Fruit fly (Drosophila melanogaster) whole organism, adult: ENCODE measurements around the gene mRNA-cap.

Source experiments
- CG1620 ChIP-seq: fragments of 200-800 bp; sonication (Bioruptor generic); optimal IDR thresholded peaks from 2 replicates; lab custom pipeline; 2016; ENCODE audit warnings: missing biosample characterization, missing genetic modification characterization
- cnc ChIP-seq, 2 experiments: fragments of >200 bp; optimal IDR thresholded peaks; 2 replicates each; lab custom pipeline; 2017
- tj ChIP-seq: fragments of 200-800 bp; sonication (Bioruptor generic); optimal IDR thresholded peaks from 3 replicates; lab custom pipeline; 2017; ENCODE audit warnings: missing biosample characterization, mild to moderate bottlenecking, missing genetic modification characterization, moderate library complexity
- toe ChIP-seq: fragments of 200-800 bp; sonication (Bioruptor generic); optimal IDR thresholded peaks from 2 replicates; lab custom pipeline; 2016; ENCODE audit warnings: missing biosample characterization, missing genetic modification characterization

- TF ChIP-seq tj (GFP tag; lab: Kevin White, UChicago) (no peak), toe (GFP tag; lab: Kevin White, UChicago) (no peak), cnc (optimal IDR thresholded peaks at IDR 0.05; lab: Kevin White, UChicago) (no peak), CG1620 (GFP tag; lab: Kevin White, UChicago) (no peak)
Observed at dm6 chrX:14277435-14277834, 34.8 kb upstream of the mRNA-cap start, which contains the start of gene Muc12Ea.
